Fruit fly (Drosophila melanogaster): Measurements from ENCODE around the gene Arp2.

The Arp2 gene

DNA sequence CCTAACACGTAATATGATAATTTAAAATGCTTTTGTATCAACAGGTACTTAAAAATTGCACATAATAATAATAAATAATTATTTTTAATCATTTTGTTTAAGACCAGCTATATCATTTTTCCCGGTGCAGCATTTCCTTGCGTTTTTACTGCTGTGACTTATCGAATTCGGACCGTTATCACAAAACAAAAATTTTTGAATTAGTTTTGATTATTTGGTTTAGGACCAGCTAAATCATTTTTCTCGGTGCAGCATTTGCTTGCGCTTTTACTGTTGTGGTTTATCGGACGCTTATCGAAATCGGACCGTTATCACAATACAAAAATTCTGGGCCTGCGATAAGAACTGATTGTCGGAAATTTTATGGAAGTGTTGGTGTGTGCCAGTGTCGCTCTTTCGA lies 1.2 kb downstream of the Arp2 start:
- no peak for TF ChIP-seq CG8478 (optimal IDR thresholded peaks at IDR 0.05)
- no peak for TF ChIP-seq pan (optimal IDR thresholded peaks at IDR 0.05)
- no peak for TF ChIP-seq EcR (GFP tag; optimal IDR thresholded peaks at IDR 0.05)
- no peak for TF ChIP-seq Dll (optimal IDR thresholded peaks at IDR 0.05)
- no peak for TF ChIP-seq psq (optimal IDR thresholded peaks at IDR 0.05)
- no peak for TF ChIP-seq usp (GFP tag; optimal IDR thresholded peaks at IDR 0.05)

DNA sequence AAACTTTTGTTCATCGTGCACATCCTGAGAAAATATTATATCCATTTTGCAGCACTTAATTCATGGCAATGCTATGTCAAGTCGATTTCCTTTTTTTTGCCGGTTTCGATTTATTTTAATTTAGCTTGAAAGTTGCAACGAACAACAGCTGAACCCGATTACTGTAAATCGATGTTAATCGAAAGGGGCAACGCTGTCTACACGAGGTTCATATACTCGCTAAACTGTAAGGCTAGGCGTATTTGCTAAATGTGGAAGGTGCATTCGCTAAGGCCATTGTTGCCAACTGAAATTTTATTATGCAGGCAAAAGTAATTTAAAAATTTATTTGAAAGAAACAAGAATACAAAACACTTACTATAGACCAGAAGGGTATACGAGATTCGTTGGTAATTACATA lies 6.4 kb downstream of the Arp2 start, which contains the start of gene CG9902:
Gene CG9902 (minus strand): TSS at position 131 of the 400 bp plus-strand sequence.
- TF ChIP-seq EcR (GFP tag; optimal IDR thresholded peaks at IDR 0.05): no peak
- no peak for TF ChIP-seq usp (GFP tag; optimal IDR thresholded peaks at IDR 0.05)
- no peak for TF ChIP-seq psq (optimal IDR thresholded peaks at IDR 0.05)
- TF ChIP-seq CG8478 (optimal IDR thresholded peaks at IDR 0.05): no peak
- TF ChIP-seq Dll (optimal IDR thresholded peaks at IDR 0.05): no peak
- no peak for TF ChIP-seq pan (optimal IDR thresholded peaks at IDR 0.05)

- TF ChIP-seq Dll (optimal IDR thresholded peaks at IDR 0.05): no peak
- TF ChIP-seq usp (GFP tag; optimal IDR thresholded peaks at IDR 0.05): no peak
- no peak for TF ChIP-seq EcR (GFP tag; optimal IDR thresholded peaks at IDR 0.05)
- TF ChIP-seq CG8478 (optimal IDR thresholded peaks at IDR 0.05): no peak
- no peak for TF ChIP-seq psq (optimal IDR thresholded peaks at IDR 0.05)
- TF ChIP-seq pan (optimal IDR thresholded peaks at IDR 0.05): no peak
Observed at dm6 chrX:16540802-16541346, 12.9 kb downstream of the Arp2 start, which contains the start of gene CG9903. Gene CG9903, minus strand, starts transcription at chrX:16540852.

- TF ChIP-seq Dll (optimal IDR thresholded peaks at IDR 0.05) (no peak), usp (GFP tag; optimal IDR thresholded peaks at IDR 0.05) (no peak), psq (optimal IDR thresholded peaks at IDR 0.05) (no peak), EcR (GFP tag; optimal IDR thresholded peaks at IDR 0.05) (no peak), pan (optimal IDR thresholded peaks at IDR 0.05) (no peak), CG8478 (optimal IDR thresholded peaks at IDR 0.05) (no peak)
Observed at dm6 chrX:16533046-16533496, 20.7 kb downstream of the Arp2 start, which contains the start of gene para. Gene para, minus strand, starts transcription at chrX:16533096.

- TF ChIP-seq pan (optimal IDR thresholded peaks at IDR 0.05) (no peak), CG8478 (optimal IDR thresholded peaks at IDR 0.05) (no peak), psq (optimal IDR thresholded peaks at IDR 0.05) (no peak), EcR (GFP tag; optimal IDR thresholded peaks at IDR 0.05) (no peak), Dll (optimal IDR thresholded peaks at IDR 0.05) (no peak), usp (GFP tag; optimal IDR thresholded peaks at IDR 0.05) (no peak)
Observed at dm6 chrX:16527203-16527602, 26.6 kb downstream of the Arp2 start.

DNA sequence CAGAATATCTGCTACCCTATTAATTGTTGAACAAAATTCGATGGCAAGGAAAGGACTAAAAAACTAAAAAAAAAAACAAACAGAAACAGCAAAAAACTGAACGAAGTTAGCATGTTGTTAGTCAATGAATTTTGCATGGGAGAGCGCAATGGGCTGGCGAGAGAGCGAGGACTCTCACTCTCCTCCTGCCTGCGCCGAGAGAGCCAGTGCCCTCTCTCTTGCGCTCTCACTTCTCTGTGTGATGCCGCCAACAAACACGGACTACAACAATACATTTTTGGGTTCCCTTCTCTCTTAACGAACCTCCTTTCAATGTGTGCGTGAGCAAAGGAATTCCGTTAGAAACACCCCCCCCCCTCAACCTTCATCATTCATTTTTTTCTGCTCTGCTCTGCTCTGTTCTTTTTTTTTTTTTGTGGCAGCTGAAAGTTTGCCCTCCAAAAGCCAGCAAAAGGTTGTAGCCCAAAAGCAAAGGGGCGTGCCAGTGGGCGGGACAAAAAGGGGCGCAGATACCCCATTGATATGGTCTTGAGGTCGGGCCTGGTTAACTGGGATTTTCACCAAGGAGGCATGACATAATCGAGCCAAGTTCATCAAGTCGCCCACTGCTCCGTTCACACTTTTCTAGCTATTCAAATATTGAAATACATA lies 27.6 kb downstream of the Arp2 start:
- no peak for TF ChIP-seq psq (optimal IDR thresholded peaks at IDR 0.05)

DNA sequence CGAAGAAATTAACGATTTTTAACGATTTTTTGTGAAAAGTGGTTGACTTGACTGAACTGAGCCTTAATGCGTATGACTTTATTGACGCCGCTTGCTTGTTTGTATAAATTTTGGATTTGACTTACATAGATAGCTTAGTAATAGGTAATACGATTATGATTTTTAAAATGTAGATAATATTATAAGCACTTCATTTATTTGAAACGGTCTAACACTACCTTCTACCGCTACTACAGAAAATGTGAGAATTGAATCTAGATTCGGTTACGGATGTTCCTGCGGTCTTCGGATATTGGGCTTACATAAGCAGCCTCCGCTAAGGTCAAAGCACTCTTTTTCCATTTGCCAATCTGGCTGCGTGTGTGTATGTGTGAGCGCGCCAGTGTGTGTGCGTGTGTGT lies 28.5 kb downstream of the Arp2 start, which contains the start of gene Cnx14D:
Gene Cnx14D (minus strand): TSS at position 101 of the 400 bp plus-strand sequence.
- TF ChIP-seq CG8478 (optimal IDR thresholded peaks at IDR 0.05) (no peak), pan (optimal IDR thresholded peaks at IDR 0.05) (no peak), Dll (optimal IDR thresholded peaks at IDR 0.05) (no peak), EcR (GFP tag; optimal IDR thresholded peaks at IDR 0.05) (no peak), psq (optimal IDR thresholded peaks at IDR 0.05) (no peak), usp (GFP tag; optimal IDR thresholded peaks at IDR 0.05) (no peak)
